Worm (Caenorhabditis elegans): ENCODE data around the gene col-101.
A peak's percentile ranks its signal among the peaks of the same experiment; 100 is the strongest.

Gene col-101

ce11 chrIV:293163-293755 is 33.6 kb downstream of the col-101 start:
- TF ChIP-seq tab-1 (GFP tag; IDR thresholded peaks at IDR 0.05) (no peak), ztf-29 (GFP tag; IDR thresholded peaks at IDR 0.05) (no peak), cog-1 (tag; optimal IDR thresholded peaks at IDR 0.05) (no peak), T22C8.4 (GFP tag; IDR thresholded peaks at IDR 0.05) (no peak), flt-1 (GFP tag; IDR thresholded peaks at IDR 0.05) (no peak), klf-2 (GFP tag; conservative IDR thresholded peaks at IDR 0.05) (no peak), ztf-23 (GFP tag; IDR thresholded peaks at IDR 0.05) (no peak), ref-1 (GFP tag; conservative IDR thresholded peaks at IDR 0.05) (no peak), med-1 (GFP tag; optimal IDR thresholded peaks at IDR 0.05; ENCODE audit: insufficient read depth) (no peak)

ce11 chrIV:291851-292367 is 34.9 kb downstream of the col-101 start:
- no peak for TF ChIP-seq cog-1 (tag; optimal IDR thresholded peaks at IDR 0.05)
- no peak for TF ChIP-seq tab-1 (GFP tag; IDR thresholded peaks at IDR 0.05)
- no peak for TF ChIP-seq ref-1 (GFP tag; conservative IDR thresholded peaks at IDR 0.05)
- TF ChIP-seq T22C8.4 (GFP tag; IDR thresholded peaks at IDR 0.05): no peak
- no peak for TF ChIP-seq flt-1 (GFP tag; IDR thresholded peaks at IDR 0.05)
- TF ChIP-seq med-1 (GFP tag; optimal IDR thresholded peaks at IDR 0.05; ENCODE audit: insufficient read depth): no peak
- no peak for TF ChIP-seq ztf-23 (GFP tag; IDR thresholded peaks at IDR 0.05)
- TF ChIP-seq ztf-29 (GFP tag; IDR thresholded peaks at IDR 0.05): no peak
- no peak for TF ChIP-seq klf-2 (GFP tag; conservative IDR thresholded peaks at IDR 0.05)

- TF ChIP-seq flt-1 (GFP tag; IDR thresholded peaks at IDR 0.05) (no peak), ztf-23 (GFP tag; IDR thresholded peaks at IDR 0.05) (no peak), ref-1 (GFP tag; conservative IDR thresholded peaks at IDR 0.05) (no peak), T22C8.4 (GFP tag; IDR thresholded peaks at IDR 0.05) (no peak), klf-2 (GFP tag; conservative IDR thresholded peaks at IDR 0.05) (no peak), tab-1 (GFP tag; IDR thresholded peaks at IDR 0.05) (no peak), ztf-29 (GFP tag; IDR thresholded peaks at IDR 0.05) (no peak), med-1 (GFP tag; optimal IDR thresholded peaks at IDR 0.05; ENCODE audit: insufficient read depth) (no peak), cog-1 (tag; optimal IDR thresholded peaks at IDR 0.05) (no peak)
Measured at ce11 chrIV:291356-291755, 35.5 kb downstream of the col-101 start, which contains the start of gene T21D12.7. TSS of gene T21D12.7 (minus strand) at chrIV:291456.

- no peak for TF ChIP-seq flt-1 (GFP tag; IDR thresholded peaks at IDR 0.05)
- no peak for TF ChIP-seq ztf-29 (GFP tag; IDR thresholded peaks at IDR 0.05)
- TF ChIP-seq T22C8.4 (GFP tag; IDR thresholded peaks at IDR 0.05): no peak
- TF ChIP-seq ztf-23 (GFP tag; IDR thresholded peaks at IDR 0.05): no peak
- no peak for TF ChIP-seq klf-2 (GFP tag; conservative IDR thresholded peaks at IDR 0.05)
- no peak for TF ChIP-seq cog-1 (tag; optimal IDR thresholded peaks at IDR 0.05)
- no peak for TF ChIP-seq med-1 (GFP tag; optimal IDR thresholded peaks at IDR 0.05; ENCODE audit: insufficient read depth)
- TF ChIP-seq tab-1 (GFP tag; IDR thresholded peaks at IDR 0.05): no peak
- no peak for TF ChIP-seq ref-1 (GFP tag; conservative IDR thresholded peaks at IDR 0.05)
Measured at ce11 chrIV:290387-290786, 36.4 kb downstream of the col-101 start.

ce11 chrIV:288027-288426 is 38.8 kb downstream of the col-101 start, which contains the start of gene T21D12.14:
TSS of gene T21D12.14 (minus strand) at chrIV:288127.
- TF ChIP-seq flt-1 (GFP tag; IDR thresholded peaks at IDR 0.05): no peak

- no peak for TF ChIP-seq med-1 (GFP tag; optimal IDR thresholded peaks at IDR 0.05; ENCODE audit: insufficient read depth)
- TF ChIP-seq ztf-23 (GFP tag; IDR thresholded peaks at IDR 0.05): no peak
- TF ChIP-seq cog-1 (tag; optimal IDR thresholded peaks at IDR 0.05): no peak
- TF ChIP-seq flt-1 (GFP tag; IDR thresholded peaks at IDR 0.05): no peak
Measured at ce11 chrIV:283347-283746, 43.5 kb downstream of the col-101 start, which contains the start of gene best-19. TSS of gene best-19 (plus strand) at chrIV:283647.

- TF ChIP-seq T22C8.4 (GFP tag; IDR thresholded peaks at IDR 0.05) (no peak), med-1 (GFP tag; optimal IDR thresholded peaks at IDR 0.05; ENCODE audit: insufficient read depth) (no peak), klf-2 (GFP tag; conservative IDR thresholded peaks at IDR 0.05) (no peak), tab-1 (GFP tag; IDR thresholded peaks at IDR 0.05) (no peak), ztf-23 (GFP tag; IDR thresholded peaks at IDR 0.05) (no peak), cog-1 (tag; optimal IDR thresholded peaks at IDR 0.05) (no peak)
Measured at ce11 chrIV:282008-282407, 44.8 kb downstream of the col-101 start.

ce11 chrIV:281247-281646 is 45.6 kb downstream of the col-101 start:
- TF ChIP-seq ztf-23 (GFP tag; IDR thresholded peaks at IDR 0.05): peak; percentile 38; the same call in 1 of the 2 replicates

- TF ChIP-seq klf-2 (GFP tag; conservative IDR thresholded peaks at IDR 0.05) (no peak), ztf-23 (GFP tag; IDR thresholded peaks at IDR 0.05) (no peak), ref-1 (GFP tag; conservative IDR thresholded peaks at IDR 0.05) (no peak), med-1 (GFP tag; optimal IDR thresholded peaks at IDR 0.05; ENCODE audit: insufficient read depth) (no peak), tab-1 (GFP tag; IDR thresholded peaks at IDR 0.05) (no peak), ztf-29 (GFP tag; IDR thresholded peaks at IDR 0.05) (no peak), T22C8.4 (GFP tag; IDR thresholded peaks at IDR 0.05) (no peak), cog-1 (tag; optimal IDR thresholded peaks at IDR 0.05) (no peak), flt-1 (GFP tag; IDR thresholded peaks at IDR 0.05) (no peak)
Measured at ce11 chrIV:278284-278683, 48.5 kb downstream of the col-101 start.
